Worm (Caenorhabditis elegans) whole organism, L4 larva: Measurements from ENCODE around the gene imph-1.

ENCODE experiments used
- D1046.2 ChIP-seq: fragments of 200-800 bp; sonication (Bioruptor generic); IDR thresholded peaks from 2 replicates; pipeline ENCODE4 v1.3.6; 2022; ENCODE audit warnings: missing genetic modification characterization, missing compliant biosample characterization
- F26F4.8 ChIP-seq: fragments of 200-800 bp; sonication (Bioruptor generic); conservative IDR thresholded peaks from 2 replicates; pipeline ENCODE4 v1.3.6; 2022; ENCODE audit warnings: missing genetic modification characterization, missing compliant biosample characterization
- F37D6.2 ChIP-seq: sonication (generic microtip); optimal IDR thresholded peaks from 2 replicates; lab custom pipeline; 2016; ENCODE audit warnings: mild to moderate bottlenecking, missing genetic modification characterization, missing compliant biosample characterization
- F49E8.2 ChIP-seq: sonication (generic microtip); optimal IDR thresholded peaks from 2 replicates; lab custom pipeline; 2016; ENCODE audit warnings: missing compliant biosample characterization, mild to moderate bottlenecking, missing genetic modification characterization, borderline replicate concordance
- R02D3.7 ChIP-seq: fragments of 150-350 bp; sonication (generic microtip); optimal IDR thresholded peaks from 3 replicates; lab custom pipeline; 2014; ENCODE audit warnings: missing biosample characterization, missing genetic modification characterization
- T26A8.4 ChIP-seq: fragments of 200-800 bp; sonication (Bioruptor generic); IDR thresholded peaks from 2 replicates; pipeline ENCODE4 v1.3.6; 2022; ENCODE audit warnings: missing genetic modification characterization, missing compliant biosample characterization
- Y5F2A.4 ChIP-seq: fragments of 200-800 bp; sonication (Bioruptor generic); optimal IDR thresholded peaks from 2 replicates; lab custom pipeline; 2018; ENCODE audit warnings: mild to moderate bottlenecking, missing genetic modification characterization, missing compliant biosample characterization
- aha-1 ChIP-seq: fragments of 150-350 bp; peaks from one replicate; lab custom pipeline; 2014; ENCODE audit warnings: missing biosample characterization, missing genetic modification characterization
- aly-2 ChIP-seq: sonication (generic microtip); optimal IDR thresholded peaks from 2 replicates; lab custom pipeline; 2018; ENCODE audit warnings: missing biosample characterization, missing genetic modification characterization
- attf-4 ChIP-seq: sonication (generic microtip); optimal IDR thresholded peaks from 3 replicates; lab custom pipeline; 2017; ENCODE audit warnings: missing biosample characterization, missing genetic modification characterization
- ceh-28 ChIP-seq: fragments of 150-350 bp; optimal IDR thresholded peaks from 2 replicates; lab custom pipeline; 2014; ENCODE audit warnings: missing biosample characterization, missing genetic modification reagents, missing genetic modification characterization
- ceh-44 ChIP-seq: fragments of 200-800 bp; sonication (Bioruptor generic); IDR thresholded peaks from 2 replicates; pipeline ENCODE4 v1.3.6; 2022; ENCODE audit warnings: missing genetic modification reagents, missing genetic modification characterization, missing compliant biosample characterization
- ceh-62 ChIP-seq: sonication (generic microtip); optimal IDR thresholded peaks from 2 replicates; lab custom pipeline; 2017; ENCODE audit warnings: missing biosample characterization, missing genetic modification characterization
- cey-2 ChIP-seq: sonication (generic microtip); optimal IDR thresholded peaks from 3 replicates; lab custom pipeline; 2017; ENCODE audit warnings: missing genetic modification characterization, mild to moderate bottlenecking, missing compliant biosample characterization, antibody characterized with exemption, borderline replicate concordance; ENCODE audit not compliant: insufficient read depth
- ctbp-1 ChIP-seq: fragments of 200-800 bp; sonication (Bioruptor generic); IDR thresholded peaks from 2 replicates; pipeline ENCODE4 v1.3.6; 2022; ENCODE audit warnings: missing genetic modification reagents, missing genetic modification characterization, missing compliant biosample characterization
- daf-19 ChIP-seq: fragments of 200-800 bp; sonication (Bioruptor generic); conservative IDR thresholded peaks from 2 replicates; pipeline ENCODE4 v1.3.6; 2022; ENCODE audit warnings: missing genetic modification characterization, missing compliant biosample characterization
- dmd-6 ChIP-seq: fragments of 200-800 bp; sonication (Bioruptor generic); IDR thresholded peaks from 2 replicates; pipeline ENCODE4 v1.3.6; 2022; ENCODE audit warnings: missing genetic modification reagents, missing genetic modification characterization, missing compliant biosample characterization
- dmd-8 ChIP-seq: fragments of 200-800 bp; sonication (Bioruptor generic); IDR thresholded peaks from 2 replicates; pipeline ENCODE4 v1.3.6; 2022; ENCODE audit warnings: missing genetic modification characterization, missing compliant biosample characterization
- dpl-1 ChIP-seq: fragments of 150-350 bp; optimal IDR thresholded peaks from 2 replicates; lab custom pipeline; 2014; ENCODE audit warnings: missing biosample characterization, missing genetic modification reagents, missing genetic modification characterization
- duxl-1 ChIP-seq: sonication (generic microtip); optimal IDR thresholded peaks from 2 replicates; lab custom pipeline; 2016; ENCODE audit warnings: mild to moderate bottlenecking, missing genetic modification characterization, moderate library complexity, missing compliant biosample characterization; ENCODE audit not compliant: poor library complexity
- dve-1 ChIP-seq: sonication (generic microtip); optimal IDR thresholded peaks from 2 replicates; lab custom pipeline; 2017; ENCODE audit warnings: antibody characterized with exemption, mild to moderate bottlenecking, missing genetic modification characterization, missing compliant biosample characterization; ENCODE audit not compliant: insufficient read depth
- egl-43 ChIP-seq: fragments of 200-800 bp; sonication (Bioruptor generic); IDR thresholded peaks from 2 replicates; pipeline ENCODE4 v1.3.6; 2022; ENCODE audit warnings: missing genetic modification reagents, missing genetic modification characterization, missing compliant biosample characterization
- fos-1 ChIP-seq: fragments of 150-350 bp; optimal IDR thresholded peaks from 2 replicates; lab custom pipeline; 2014; ENCODE audit warnings: missing biosample characterization, missing genetic modification characterization
- hif-1 ChIP-seq, 2 experiments: sonication (generic microtip); optimal IDR thresholded peaks; 2 replicates each; lab custom pipeline; 2016 to 2017; ENCODE audit warnings: missing compliant biosample characterization in 2 of 2, missing genetic modification characterization in 2 of 2, missing genetic modification reagents in 2 of 2, missing genotype in 2 of 2, mild to moderate bottlenecking in 1 of 2
- hlh-30 ChIP-seq: sonication (generic microtip); optimal IDR thresholded peaks from 2 replicates; lab custom pipeline; 2017; ENCODE audit warnings: antibody characterized with exemption, mild to moderate bottlenecking, missing genetic modification characterization, missing compliant biosample characterization; ENCODE audit not compliant: insufficient read depth
- jun-1 ChIP-seq: fragments of 150-350 bp; optimal IDR thresholded peaks from 2 replicates; lab custom pipeline; 2014; ENCODE audit warnings: missing biosample characterization, missing genetic modification reagents, missing genetic modification characterization
- lim-7 ChIP-seq: fragments of 200-800 bp; sonication (Bioruptor generic); IDR thresholded peaks from 2 replicates; pipeline ENCODE4 v1.3.6; 2022; ENCODE audit warnings: missing genetic modification characterization, missing compliant biosample characterization
- lin-1 ChIP-seq: fragments of 200-800 bp; sonication (Bioruptor generic); IDR thresholded peaks from 2 replicates; pipeline ENCODE4 v1.3.6; 2022; ENCODE audit warnings: missing genetic modification reagents, missing genetic modification characterization, missing compliant biosample characterization
- lin-15B ChIP-seq: fragments of 150-350 bp; sonication (generic microtip); optimal IDR thresholded peaks from 3 replicates; lab custom pipeline; 2014; ENCODE audit warnings: missing biosample characterization, missing genetic modification characterization
- lin-29 ChIP-seq: fragments of 200-800 bp; sonication (Bioruptor generic); IDR thresholded peaks from 2 replicates; pipeline ENCODE4 v1.3.6; 2022; ENCODE audit warnings: missing genetic modification reagents, missing genetic modification characterization, missing compliant biosample characterization
- lin-38 ChIP-seq: fragments of 200-800 bp; sonication (Bioruptor generic); IDR thresholded peaks from 2 replicates; pipeline ENCODE4 v1.3.6; 2022; ENCODE audit warnings: missing genetic modification reagents, missing genetic modification characterization, missing compliant biosample characterization
- lir-3 ChIP-seq: sonication (generic microtip); optimal IDR thresholded peaks from 2 replicates; lab custom pipeline; 2016; ENCODE audit warnings: mild to moderate bottlenecking, missing genetic modification characterization, missing compliant biosample characterization
- lsy-2 ChIP-seq, 2 experiments: fragments of 150-350 bp in 1 of 2; sonication (generic microtip) in 1 of 2; optimal IDR thresholded peaks; 2 replicates each; lab custom pipeline; 2014 to 2017; ENCODE audit warnings: missing biosample characterization in 2 of 2, missing genetic modification characterization in 2 of 2
- mes-2 ChIP-seq: sonication (generic microtip); optimal IDR thresholded peaks from 2 replicates; lab custom pipeline; 2016; ENCODE audit warnings: missing genotype, mild to moderate bottlenecking, missing genetic modification characterization, missing compliant biosample characterization; ENCODE audit not compliant: poor library complexity, severe bottlenecking
- nhr-102 ChIP-seq: sonication (generic microtip); optimal IDR thresholded peaks from 2 replicates; lab custom pipeline; 2016; ENCODE audit warnings: mild to moderate bottlenecking, missing genetic modification characterization, moderate library complexity, missing compliant biosample characterization
- nhr-111 ChIP-seq: fragments of 200-800 bp; sonication (Bioruptor generic); optimal IDR thresholded peaks from 2 replicates; lab custom pipeline; 2018; ENCODE audit warnings: mild to moderate bottlenecking, missing genetic modification characterization, missing compliant biosample characterization
- nhr-48 ChIP-seq: sonication (generic microtip); optimal IDR thresholded peaks from 2 replicates; lab custom pipeline; 2016; ENCODE audit warnings: mild to moderate bottlenecking, missing genetic modification characterization, missing compliant biosample characterization
- nhr-6 ChIP-seq: fragments of 150-350 bp; optimal IDR thresholded peaks from 2 replicates; lab custom pipeline; 2014; ENCODE audit warnings: missing biosample characterization, missing genetic modification characterization
- nhr-77 ChIP-seq: fragments of 150-350 bp; optimal IDR thresholded peaks from 2 replicates; lab custom pipeline; 2014; ENCODE audit warnings: missing biosample characterization, missing genetic modification characterization
- pha-4 ChIP-seq, 2 experiments: fragments of 150-350 bp in 1 of 2; fragments of 200-800 bp in 1 of 2; sonication (Bioruptor generic) in 1 of 2; IDR thresholded peaks in 1 of 2; optimal IDR thresholded peaks in 1 of 2; 2 replicates each; pipeline versions ENCODE4 v1.3.6 to Lab custom; 2014 to 2022; ENCODE audit warnings: missing genetic modification characterization in 2 of 2, missing genetic modification reagents in 2 of 2, missing biosample characterization in 1 of 2, missing compliant biosample characterization in 1 of 2
- pqm-1 ChIP-seq: sonication (generic microtip); optimal IDR thresholded peaks from 2 replicates; lab custom pipeline; 2017; ENCODE audit warnings: missing biosample characterization, missing genetic modification characterization
- set-16 ChIP-seq: fragments of 200-800 bp; sonication (Bioruptor generic); IDR thresholded peaks from 2 replicates; pipeline ENCODE4 v1.3.6; 2022; ENCODE audit warnings: missing genetic modification reagents, missing genetic modification characterization, missing compliant biosample characterization
- skn-1 ChIP-seq: fragments of 150-350 bp; optimal IDR thresholded peaks from 2 replicates; lab custom pipeline; 2014; ENCODE audit warnings: missing biosample characterization, missing genetic modification characterization
- spr-3 ChIP-seq: fragments of 200-800 bp; sonication (Bioruptor generic); optimal IDR thresholded peaks from 2 replicates; lab custom pipeline; 2018; ENCODE audit warnings: mild to moderate bottlenecking, missing genetic modification characterization, missing compliant biosample characterization
- tag-97 ChIP-seq: fragments of 200-800 bp; sonication (Bioruptor generic); IDR thresholded peaks from 2 replicates; pipeline ENCODE4 v1.3.6; 2022; ENCODE audit warnings: missing genetic modification characterization, missing compliant biosample characterization
- tra-1 ChIP-seq: fragments of 200-800 bp; sonication (Bioruptor generic); IDR thresholded peaks from 2 replicates; pipeline ENCODE4 v1.3.6; 2022; ENCODE audit warnings: missing genetic modification reagents, missing genetic modification characterization, missing compliant biosample characterization
- unc-130 ChIP-seq: sonication (generic microtip); optimal IDR thresholded peaks from 2 replicates; lab custom pipeline; 2016; ENCODE audit warnings: missing genetic modification reagents, missing genetic modification characterization, missing compliant biosample characterization
- unc-39 ChIP-seq: sonication (generic microtip); optimal IDR thresholded peaks from 2 replicates; lab custom pipeline; 2017; ENCODE audit warnings: missing biosample characterization, missing genetic modification characterization
- zag-1 ChIP-seq: fragments of 150-350 bp; optimal IDR thresholded peaks from 2 replicates; lab custom pipeline; 2014; ENCODE audit warnings: missing biosample characterization, missing genetic modification characterization
- zfp-3 ChIP-seq: fragments of 200-800 bp; sonication (Bioruptor generic); conservative IDR thresholded peaks from 2 replicates; pipeline ENCODE4 v1.3.6; 2022; ENCODE audit warnings: missing genetic modification reagents, missing genetic modification characterization, missing compliant biosample characterization
- ztf-11 ChIP-seq: fragments of 150-350 bp; optimal IDR thresholded peaks from 2 replicates; lab custom pipeline; 2014; ENCODE audit warnings: missing biosample characterization, missing genetic modification characterization

imph-1 gene

ce11 chrIII:4568455-4568854 is 15.0 kb downstream of the imph-1 start, which contains the start of gene idhg-1 (continued):
- TF ChIP-seq pha-4 (GFP tag; IDR thresholded peaks at IDR 0.05; lab: Robert Waterston, UW): no peak; the same call in 1 of the 2 replicates
- no peak for TF ChIP-seq pha-4 (tag; optimal IDR thresholded peaks at IDR 0.05; lab: Kevin White, UChicago)
- TF ChIP-seq attf-4 (tag; lab: Kevin White, UChicago): no peak
- peak in 1 of 2 experiments; percentile 63 for TF ChIP-seq hif-1 (tag; optimal IDR thresholded peaks at IDR 0.05; lab: Kevin White, UChicago)
- no peak for TF ChIP-seq nhr-6 (tag; lab: Kevin White, UChicago)
- no peak for TF ChIP-seq dmd-8
- peak; percentile 35 for TF ChIP-seq F37D6.2 (tag; lab: Kevin White, UChicago)
- 0 out of 2 replicates have a peak, but pooled peaks have one; percentile 48 for TF ChIP-seq lin-1 (GFP tag; lab: Robert Waterston, UW)
- peak; percentile 60 for TF ChIP-seq dpl-1
- no peak for TF ChIP-seq F49E8.2 (tag; lab: Kevin White, UChicago)
- no peak for TF ChIP-seq lin-15B (tag; lab: Kevin White, UChicago)
- TF ChIP-seq fos-1 (tag; lab: Kevin White, UChicago): no peak
- peak; percentile 76; the same call in 1 of the 2 replicates for TF ChIP-seq T26A8.4 (GFP tag; lab: Robert Waterston, UW)
- TF ChIP-seq aha-1 (tag; lab: Kevin White, UChicago): peak; percentile 62
- TF ChIP-seq hlh-30 (tag; lab: Kevin White, UChicago): peak; percentile 58
- TF ChIP-seq pqm-1 (tag; lab: Kevin White, UChicago): peak; percentile 29
- TF ChIP-seq unc-130 (GFP tag; lab: Kevin White, UChicago): peak; percentile 88
- no peak for TF ChIP-seq lin-29
- no peak for TF ChIP-seq ceh-62 (tag; lab: Kevin White, UChicago)
- TF ChIP-seq zfp-3 (GFP tag; lab: Robert Waterston, UW): 0 out of 2 replicates have a peak, but pooled peaks have one; percentile 20
- TF ChIP-seq daf-19 (GFP tag; lab: Robert Waterston, UW): no peak
- TF ChIP-seq nhr-102 (tag; lab: Kevin White, UChicago): peak; percentile 47
- no peak for TF ChIP-seq tra-1 (GFP tag; lab: Robert Waterston, UW)
- no peak for TF ChIP-seq ztf-11
- TF ChIP-seq unc-39: no peak
- TF ChIP-seq R02D3.7: no peak
- TF ChIP-seq nhr-77 (tag; lab: Kevin White, UChicago): peak; percentile 4
- TF ChIP-seq lim-7 (GFP tag; lab: Robert Waterston, UW): 0 out of 2 replicates have a peak, but pooled peaks have one; percentile 51
- no peak for TF ChIP-seq zag-1 (tag; lab: Kevin White, UChicago)
- no peak for TF ChIP-seq tag-97 (GFP tag; lab: Robert Waterston, UW)
- TF ChIP-seq egl-43 (GFP tag; lab: Robert Waterston, UW): peak; percentile 64
- no peak for TF ChIP-seq jun-1 (tag; lab: Kevin White, UChicago)
- no peak for TF ChIP-seq ctbp-1 (GFP tag; lab: Robert Waterston, UW)
- peak; percentile 95 for TF ChIP-seq mes-2 (tag; lab: Kevin White, UChicago)
- no peak for TF ChIP-seq F26F4.8
- no peak for TF ChIP-seq Y5F2A.4 (GFP tag; lab: Kevin White, UChicago)
- TF ChIP-seq D1046.2 (GFP tag; lab: Robert Waterston, UW): no peak
- TF ChIP-seq lin-38 (GFP tag; lab: Robert Waterston, UW): peak; percentile 74
- no peak for TF ChIP-seq spr-3
- peak; percentile 78 for TF ChIP-seq dve-1 (tag; lab: Kevin White, UChicago)
- TF ChIP-seq ceh-28 (tag; lab: Kevin White, UChicago): no peak
- no peak for TF ChIP-seq cey-2
- no peak for TF ChIP-seq lir-3
- TF ChIP-seq nhr-48 (tag; lab: Kevin White, UChicago): peak; percentile 31
- TF ChIP-seq ceh-44 (GFP tag; lab: Robert Waterston, UW): no peak
- peak; percentile 70 for TF ChIP-seq duxl-1
- TF ChIP-seq aly-2: no peak
- TF ChIP-seq dmd-6: peak; percentile 29
- peak in 1 of 2 experiments; percentile 72 for TF ChIP-seq lsy-2 (tag; optimal IDR thresholded peaks at IDR 0.05; lab: Kevin White, UChicago)
- TF ChIP-seq nhr-111 (GFP tag; lab: Kevin White, UChicago): no peak
- no peak for TF ChIP-seq set-16 (GFP tag; lab: Robert Waterston, UW)
- TF ChIP-seq skn-1: no peak
